Worm (Caenorhabditis elegans) whole organism, mixed stage, embryonic: Measurements from ENCODE around the gene srh-286.

ENCODE experiments used
- M03D4.4 ChIP-seq: sonication (generic microtip); optimal IDR thresholded peaks from 2 replicates; lab custom pipeline; 2017; ENCODE audit warnings: mild to moderate bottlenecking, missing genetic modification characterization, missing compliant biosample characterization
- bed-3 ChIP-seq: fragments of 200-800 bp; sonication (Bioruptor generic); optimal IDR thresholded peaks from 3 replicates; lab custom pipeline; 2018; ENCODE audit warnings: mild to moderate bottlenecking, missing genetic modification characterization, moderate library complexity, missing compliant biosample characterization
- ceh-39 ChIP-seq: fragments of 150-350 bp; optimal IDR thresholded peaks from 2 replicates; lab custom pipeline; 2014; ENCODE audit warnings: missing biosample characterization, missing genetic modification characterization
- ceh-43 ChIP-seq: fragments of 200-800 bp; sonication (Bioruptor generic); optimal IDR thresholded peaks from 2 replicates; lab custom pipeline; 2018; ENCODE audit warnings: mild to moderate bottlenecking, missing genetic modification characterization, moderate library complexity, missing compliant biosample characterization
- ceh-83 ChIP-seq: fragments of 200-800 bp; sonication (Bioruptor generic); optimal IDR thresholded peaks from 2 replicates; lab custom pipeline; 2018; ENCODE audit warnings: mild to moderate bottlenecking, missing genetic modification characterization, missing compliant biosample characterization
- ces-1 ChIP-seq: fragments of 150-350 bp; optimal IDR thresholded peaks from 2 replicates; lab custom pipeline; 2014; ENCODE audit warnings: missing biosample characterization, missing genetic modification reagents, missing genetic modification characterization
- cnd-1 ChIP-seq: fragments of 200-800 bp; sonication (Bioruptor generic); optimal IDR thresholded peaks from 2 replicates; lab custom pipeline; 2018; ENCODE audit warnings: mild to moderate bottlenecking, missing genetic modification characterization, missing compliant biosample characterization
- drap-1 ChIP-seq: fragments of 200-800 bp; sonication (Bioruptor generic); optimal IDR thresholded peaks from 3 replicates; lab custom pipeline; 2018; ENCODE audit warnings: mild to moderate bottlenecking, missing genetic modification characterization, missing compliant biosample characterization
- elt-1 ChIP-seq: sonication (generic microtip); optimal IDR thresholded peaks from 2 replicates; lab custom pipeline; 2017; ENCODE audit warnings: missing genetic modification characterization, mild to moderate bottlenecking, missing compliant biosample characterization, antibody characterized with exemption, moderate library complexity, borderline replicate concordance; ENCODE audit not compliant: insufficient read depth
- flh-1 ChIP-seq: fragments of 200-800 bp; sonication (Bioruptor generic); optimal IDR thresholded peaks from 2 replicates; lab custom pipeline; 2018; ENCODE audit warnings: mild to moderate bottlenecking, missing genetic modification characterization, moderate library complexity, missing compliant biosample characterization
- ham-2 ChIP-seq: fragments of 200-800 bp; sonication (Bioruptor generic); optimal IDR thresholded peaks from 2 replicates; lab custom pipeline; 2018; ENCODE audit warnings: mild to moderate bottlenecking, missing genetic modification characterization, missing compliant biosample characterization
- hlh-1 ChIP-seq: fragments of 150-350 bp; optimal IDR thresholded peaks from 2 replicates; lab custom pipeline; 2014; ENCODE audit warnings: missing biosample characterization, missing genetic modification reagents, missing genetic modification characterization
- lin-32 ChIP-seq: fragments of 200-800 bp; sonication (Bioruptor generic); optimal IDR thresholded peaks from 2 replicates; lab custom pipeline; 2018; ENCODE audit warnings: mild to moderate bottlenecking, missing genetic modification characterization, missing compliant biosample characterization
- mab-5 ChIP-seq: fragments of 150-350 bp; optimal IDR thresholded peaks from 2 replicates; lab custom pipeline; 2014; ENCODE audit warnings: missing biosample characterization, missing genetic modification characterization
- mep-1 ChIP-seq: fragments of 150-350 bp; optimal IDR thresholded peaks from 2 replicates; lab custom pipeline; 2017; ENCODE audit warnings: missing biosample characterization, missing genetic modification reagents, missing genetic modification characterization, inconsistent platforms
- mls-2 ChIP-seq: sonication (generic microtip); optimal IDR thresholded peaks from 2 replicates; lab custom pipeline; 2016; ENCODE audit warnings: mild to moderate bottlenecking, missing genetic modification characterization, moderate library complexity, missing compliant biosample characterization
- nhr-12 ChIP-seq: fragments of 150-350 bp; optimal IDR thresholded peaks from 2 replicates; lab custom pipeline; 2014; ENCODE audit warnings: missing biosample characterization, missing genetic modification characterization
- nhr-2 ChIP-seq: fragments of 150-350 bp; optimal IDR thresholded peaks from 2 replicates; lab custom pipeline; 2014; ENCODE audit warnings: missing biosample characterization, missing genetic modification characterization
- nhr-237 ChIP-seq: fragments of 150-350 bp; optimal IDR thresholded peaks from 2 replicates; lab custom pipeline; 2014; ENCODE audit warnings: missing biosample characterization, missing genetic modification characterization
- nhr-28 ChIP-seq: fragments of 150-350 bp; optimal IDR thresholded peaks from 2 replicates; lab custom pipeline; 2014; ENCODE audit warnings: missing biosample characterization, missing genetic modification characterization
- nhr-76 ChIP-seq: sonication (generic microtip); optimal IDR thresholded peaks from 2 replicates; lab custom pipeline; 2017; ENCODE audit warnings: missing biosample characterization, missing genetic modification characterization
- sem-2 ChIP-seq: fragments of 200-800 bp; sonication (Bioruptor generic); optimal IDR thresholded peaks from 2 replicates; lab custom pipeline; 2018; ENCODE audit warnings: mild to moderate bottlenecking, missing genetic modification characterization, missing compliant biosample characterization
- snpc-4 ChIP-seq: fragments of 150-350 bp; optimal IDR thresholded peaks from 2 replicates; lab custom pipeline; 2014; ENCODE audit warnings: missing biosample characterization, missing genetic modification characterization
- unc-120 ChIP-seq: sonication (generic microtip); optimal IDR thresholded peaks from 2 replicates; lab custom pipeline; 2017; ENCODE audit warnings: missing genetic modification characterization, missing compliant biosample characterization; ENCODE audit not compliant: poor library complexity, severe bottlenecking
- unc-39 ChIP-seq: fragments of 150-350 bp; optimal IDR thresholded peaks from 2 replicates; lab custom pipeline; 2014; ENCODE audit warnings: missing biosample characterization, missing genetic modification characterization
- unc-62 ChIP-seq: fragments of 150-350 bp; optimal IDR thresholded peaks from 2 replicates; lab custom pipeline; 2014; ENCODE audit warnings: missing biosample characterization, missing genetic modification reagents, missing genetic modification characterization

srh-286 gene

DNA sequence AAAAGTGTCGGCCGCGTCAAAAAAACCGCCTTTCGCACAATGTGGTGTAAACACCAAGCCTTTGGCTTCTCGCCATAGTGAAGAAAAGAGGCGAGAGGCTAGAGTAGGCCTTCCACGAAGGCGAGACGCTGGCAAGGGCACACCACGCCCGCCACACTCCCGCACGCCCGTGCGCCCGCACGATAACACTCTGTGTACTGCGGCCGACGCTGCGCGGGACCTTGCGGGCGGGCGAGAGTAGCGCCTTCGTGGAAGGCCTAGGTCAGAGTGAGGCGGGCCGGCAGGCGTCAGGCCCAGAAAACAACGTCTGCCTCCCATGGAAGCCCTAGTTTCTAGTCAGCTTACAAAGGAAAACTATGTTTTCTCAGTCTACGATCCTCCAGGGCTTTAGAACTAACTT lies 31.9 kb downstream of the srh-286 start:
- TF ChIP-seq cnd-1 = no peak
- no peak for TF ChIP-seq snpc-4 (tag; lab: Kevin White, UChicago)

DNA sequence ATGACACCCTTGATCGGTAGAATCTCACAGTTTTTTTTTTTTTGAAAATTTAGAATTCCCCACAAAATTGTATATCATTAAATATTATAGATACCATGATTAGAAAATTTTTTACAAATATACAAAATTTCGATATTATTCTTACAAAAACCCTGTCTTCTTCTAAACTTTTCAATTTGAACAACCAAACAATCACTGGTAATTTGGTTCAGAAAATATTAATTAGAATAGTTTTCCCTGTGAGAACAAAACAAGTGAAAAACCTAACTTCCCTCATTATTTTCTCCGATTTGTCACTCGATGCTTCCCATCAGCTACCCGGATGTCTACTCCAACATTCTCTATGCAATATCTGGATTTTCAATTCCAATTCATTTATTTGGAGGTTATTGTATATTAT lies 34.0 kb downstream of the srh-286 start, which contains the start of gene srh-296:
Gene srh-296, plus strand, starts transcription at position 301 of the 400 bp plus-strand sequence.
- no peak for TF ChIP-seq elt-1 (tag; lab: Kevin White, UChicago)
- TF ChIP-seq lin-32 = no peak
- TF ChIP-seq unc-120 (tag; lab: Kevin White, UChicago) = no peak
- no peak for TF ChIP-seq bed-3 (GFP tag; lab: Kevin White, UChicago)

DNA sequence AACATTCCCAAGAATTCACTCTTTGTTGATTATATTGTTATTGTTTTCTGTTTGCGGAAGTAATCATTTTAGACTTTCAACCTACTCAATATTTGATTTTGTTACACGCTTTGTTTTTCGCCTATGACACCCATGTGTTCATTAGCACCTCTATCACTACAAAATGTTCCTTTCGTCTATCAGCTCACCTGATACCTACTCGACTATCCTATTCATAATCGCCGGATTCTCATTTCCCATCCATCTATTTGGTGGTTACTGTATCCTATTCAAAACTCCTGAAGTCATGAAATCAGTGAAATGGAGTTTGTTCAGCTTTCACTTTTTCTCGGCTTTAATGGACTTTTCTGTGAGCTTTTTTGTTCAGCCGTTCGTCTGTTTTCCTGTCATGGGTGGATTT lies 38.7 kb downstream of the srh-286 start, which contains the start of gene srh-291:
Gene srh-291, plus strand, starts transcription at position 301 of the 400 bp plus-strand sequence.
- TF ChIP-seq unc-62 (no peak), cnd-1 (no peak)

DNA sequence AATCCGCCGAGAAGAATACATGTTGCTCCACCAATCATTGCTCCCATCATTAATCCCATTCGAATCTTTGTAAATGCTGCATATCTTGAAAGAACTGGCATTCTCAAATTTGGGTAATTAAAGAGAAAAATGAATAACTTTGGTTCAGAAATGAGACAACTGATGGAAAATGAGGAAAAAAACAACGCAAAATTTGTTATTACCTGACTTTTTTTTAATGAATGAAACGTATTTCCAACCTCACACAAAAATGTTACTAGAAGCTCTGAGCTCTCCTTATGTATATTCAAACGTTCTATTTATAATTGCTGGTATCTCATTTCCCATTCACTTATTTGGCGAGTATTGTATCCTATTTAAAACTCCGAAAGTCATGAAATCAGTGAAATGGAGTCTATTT lies 41.5 kb downstream of the srh-286 start, which contains the start of the genes Y94A7B.11 and srh-292:
Gene Y94A7B.11, minus strand, starts transcription at position 101 of the 400 bp plus-strand sequence.
Gene srh-292, plus strand, starts transcription at position 251 of the 400 bp plus-strand sequence.
- TF ChIP-seq ceh-39 (tag; lab: Kevin White, UChicago) (no peak), ham-2 (GFP tag; lab: Kevin White, UChicago) (no peak), M03D4.4 (tag; lab: Kevin White, UChicago) (no peak), cnd-1 (no peak), drap-1 (GFP tag; lab: Kevin White, UChicago) (no peak), nhr-237 (tag; lab: Kevin White, UChicago) (no peak), elt-1 (tag; lab: Kevin White, UChicago) (no peak), unc-120 (tag; lab: Kevin White, UChicago) (no peak), hlh-1 (tag; lab: Kevin White, UChicago) (no peak), nhr-28 (tag; lab: Kevin White, UChicago) (no peak), flh-1 (GFP tag; lab: Kevin White, UChicago) (no peak), unc-62 (no peak), unc-39 (tag; lab: Kevin White, UChicago) (no peak), ces-1 (GFP tag; lab: Kevin White, UChicago) (no peak)

DNA sequence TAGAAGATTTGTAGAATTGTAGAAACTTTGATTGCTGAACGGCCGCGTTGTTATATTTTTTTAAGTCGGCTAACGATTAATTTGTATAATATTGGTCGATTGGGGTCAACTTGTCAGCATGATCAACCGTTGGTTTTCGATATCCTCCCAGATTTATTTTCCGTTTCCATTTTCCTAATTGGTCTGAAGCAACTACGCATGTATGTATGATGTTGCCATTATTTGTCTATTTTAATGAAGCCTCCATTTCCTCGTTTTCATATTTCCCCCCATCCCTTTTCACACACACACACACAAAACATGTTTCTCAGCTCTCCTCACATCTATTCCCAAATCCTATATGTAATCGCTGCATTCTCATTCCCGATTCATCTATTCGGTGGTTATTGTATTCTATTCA lies 43.5 kb downstream of the srh-286 start, which contains the start of gene srh-287:
Gene srh-287, plus strand, starts transcription at position 301 of the 400 bp plus-strand sequence.
- TF ChIP-seq unc-62 (no peak), ham-2 (GFP tag; lab: Kevin White, UChicago) (no peak), nhr-28 (tag; lab: Kevin White, UChicago) (no peak), hlh-1 (tag; lab: Kevin White, UChicago) (no peak), elt-1 (tag; lab: Kevin White, UChicago) (no peak), flh-1 (GFP tag; lab: Kevin White, UChicago) (no peak), mab-5 (no peak), mep-1 (no peak), drap-1 (GFP tag; lab: Kevin White, UChicago) (no peak), ceh-83 (GFP tag; lab: Kevin White, UChicago) (no peak), ceh-43 (GFP tag; lab: Kevin White, UChicago) (no peak), nhr-12 (tag; lab: Kevin White, UChicago) (no peak), M03D4.4 (tag; lab: Kevin White, UChicago) (no peak), sem-2 (GFP tag; lab: Kevin White, UChicago) (no peak), ceh-39 (tag; lab: Kevin White, UChicago) (no peak), mls-2 (tag; lab: Kevin White, UChicago) (no peak), nhr-2 (tag; lab: Kevin White, UChicago) (no peak)

DNA sequence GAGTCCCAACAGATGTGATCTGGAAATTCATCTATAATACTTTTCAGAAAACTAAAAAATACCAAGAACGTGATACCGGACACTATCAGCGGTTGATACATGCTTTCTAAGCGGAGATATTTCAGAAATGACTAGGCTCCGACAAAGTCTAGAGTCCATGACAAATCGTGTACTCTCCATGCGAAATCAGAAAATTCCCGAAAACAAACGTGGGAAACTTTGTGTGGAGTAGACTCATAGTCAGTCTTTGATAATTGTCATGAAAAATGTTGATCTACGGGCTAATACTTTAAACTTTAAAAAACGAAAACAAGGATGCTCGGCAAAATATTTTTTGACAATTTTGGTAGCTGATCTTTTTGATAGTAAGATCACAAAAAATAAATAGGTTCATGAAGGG lies 45.2 kb downstream of the srh-286 start, which contains the start of gene srx-18:
Gene srx-18, minus strand, starts transcription at position 101 of the 400 bp plus-strand sequence.
- no peak for TF ChIP-seq nhr-12 (tag; lab: Kevin White, UChicago)

DNA sequence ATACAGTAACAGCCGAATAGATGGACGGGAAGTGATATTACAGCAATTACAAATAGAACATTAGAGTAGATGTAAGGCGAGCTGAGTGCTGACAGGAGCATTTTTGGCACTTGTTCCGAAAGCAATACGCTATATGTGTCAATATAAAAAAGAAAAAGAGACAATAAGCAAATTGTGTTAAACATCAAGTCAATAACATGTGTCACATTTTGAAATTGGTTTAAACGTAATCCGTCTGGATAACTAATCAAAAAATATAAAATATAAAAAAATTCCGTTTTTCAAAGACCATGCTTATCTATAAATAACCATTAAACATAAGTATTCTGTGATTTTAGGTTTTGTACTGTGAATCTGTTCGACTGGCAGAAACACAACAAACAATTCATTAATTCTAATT lies 48.4 kb downstream of the srh-286 start, which contains the start of gene srh-288:
Gene srh-288, minus strand, starts transcription at position 101 of the 400 bp plus-strand sequence.
- TF ChIP-seq nhr-76 (tag; lab: Kevin White, UChicago) (no peak), lin-32 (no peak), unc-120 (tag; lab: Kevin White, UChicago) (no peak), nhr-28 (tag; lab: Kevin White, UChicago) (no peak), sem-2 (GFP tag; lab: Kevin White, UChicago) (no peak)
